Fruit fly (Drosophila melanogaster): ENCODE data around the gene CG6310.

Gene CG6310

dm6 chr3L:11084557-11085231 is 15.0 kb upstream of the CG6310 start (continued):
- peak; percentile 95 for TF ChIP-seq Chrac-16 (GFP tag; optimal IDR thresholded peaks at IDR 0.05)
- peak; percentile 84 for TF ChIP-seq CG6854 (GFP tag; optimal IDR thresholded peaks at IDR 0.05)
- TF ChIP-seq lab (GFP tag; optimal IDR thresholded peaks at IDR 0.05) = peak; percentile 94
- TF ChIP-seq CG10543 (GFP tag; optimal IDR thresholded peaks at IDR 0.05) = peak; percentile 66
- peak; percentile 95 for TF ChIP-seq CG17568 (GFP tag; optimal IDR thresholded peaks at IDR 0.05)
- TF ChIP-seq CG13287 (GFP tag; IDR thresholded peaks at IDR 0.05; ENCODE audit: partially characterized antibody) = no peak
- TF ChIP-seq kni (GFP tag; optimal IDR thresholded peaks at IDR 0.05) = peak; percentile 41
- peak; percentile 40 for TF ChIP-seq Hey (tag; optimal IDR thresholded peaks at IDR 0.05)
- TF ChIP-seq CG3065 (GFP tag; optimal IDR thresholded peaks at IDR 0.05) = peak; percentile 91
- TF ChIP-seq vvl (GFP tag; IDR thresholded peaks at IDR 0.05) = peak; percentile 99
- peak; percentile 95 for TF ChIP-seq B-H1 (GFP tag; IDR thresholded peaks at IDR 0.05)
- TF ChIP-seq CG33557 (GFP tag; optimal IDR thresholded peaks at IDR 0.05) = peak; percentile 97
- peak; percentile 97 for TF ChIP-seq CG14710 (tag; optimal IDR thresholded peaks at IDR 0.05)
- TF ChIP-seq CG34224 (GFP tag; IDR thresholded peaks at IDR 0.05; ENCODE audit: partially characterized antibody) = no peak
- TF ChIP-seq CG13296 (GFP tag; optimal IDR thresholded peaks at IDR 0.05) = peak; percentile 94
- TF ChIP-seq gt (GFP tag; IDR thresholded peaks at IDR 0.05) = peak; percentile 83
- TF ChIP-seq amos (GFP tag; IDR thresholded peaks at IDR 0.05; ENCODE audit: partially characterized antibody) = no peak
- no peak for TF ChIP-seq CG16813 (GFP tag; IDR thresholded peaks at IDR 0.05; ENCODE audit: partially characterized antibody)
- TF ChIP-seq E2f1 (GFP tag; IDR thresholded peaks at IDR 0.05) = peak; percentile 93
- TF ChIP-seq CG10274 (GFP tag; optimal IDR thresholded peaks at IDR 0.05) = peak; percentile 73
- TF ChIP-seq wek (GFP tag; optimal IDR thresholded peaks at IDR 0.05) = peak; percentile 78
- peak; percentile 97 for TF ChIP-seq H2.0 (GFP tag; IDR thresholded peaks at IDR 0.05)
- peak; percentile 97 for TF ChIP-seq CG32767 (GFP tag; IDR thresholded peaks at IDR 0.05)
- TF ChIP-seq cas (GFP tag; IDR thresholded peaks at IDR 0.05) = peak; percentile 78
- peak; percentile 96 for TF ChIP-seq Six4 (GFP tag; optimal IDR thresholded peaks at IDR 0.05)
- peak; percentile 95 for TF ChIP-seq sisA (GFP tag; IDR thresholded peaks at IDR 0.05)
- peak; percentile 92 for TF ChIP-seq Antp (GFP tag; optimal IDR thresholded peaks at IDR 0.05)
- peak; percentile 92 for TF ChIP-seq CG16815 (GFP tag; optimal IDR thresholded peaks at IDR 0.05)
- peak; percentile 97 for TF ChIP-seq CG11504 (tag; optimal IDR thresholded peaks at IDR 0.05)
- TF ChIP-seq CG12071 (GFP tag; optimal IDR thresholded peaks at IDR 0.05) = peak; percentile 94
- peak; percentile 97 for TF ChIP-seq CHES-1-like (GFP tag; optimal IDR thresholded peaks at IDR 0.05)
- TF ChIP-seq CG11093 (GFP tag; IDR thresholded peaks at IDR 0.05) = peak; percentile 94
- peak; percentile 94 for TF ChIP-seq Hr3 (GFP tag; optimal IDR thresholded peaks at IDR 0.05)
- peak; percentile 98 for TF ChIP-seq CG9727 (GFP tag; optimal IDR thresholded peaks at IDR 0.05)
- peak; percentile 97 for TF ChIP-seq NC2β (GFP tag; optimal IDR thresholded peaks at IDR 0.05)
- peak; percentile 78 for TF ChIP-seq CG9215 (GFP tag; IDR thresholded peaks at IDR 0.05)
- peak; percentile 94 for TF ChIP-seq dm (GFP tag; optimal IDR thresholded peaks at IDR 0.05)
- TF ChIP-seq CG1602 (GFP tag; optimal IDR thresholded peaks at IDR 0.05) = peak; percentile 97
- peak; percentile 85 for TF ChIP-seq CG3163 (GFP tag; optimal IDR thresholded peaks at IDR 0.05)
- TF ChIP-seq CG34376 (GFP tag; optimal IDR thresholded peaks at IDR 0.05) = peak; percentile 78
- TF ChIP-seq corto (GFP tag; optimal IDR thresholded peaks at IDR 0.05) = peak; percentile 66
- peak; percentile 96 for TF ChIP-seq CG7556 (GFP tag; optimal IDR thresholded peaks at IDR 0.05)
- TF ChIP-seq CG1832 (GFP tag; optimal IDR thresholded peaks at IDR 0.05) = no peak
- peak; percentile 92 for TF ChIP-seq Vsx1 (GFP tag; optimal IDR thresholded peaks at IDR 0.05)
- peak; percentile 92 for TF ChIP-seq shn (GFP tag; optimal IDR thresholded peaks at IDR 0.05)
- TF ChIP-seq nerfin-1 (tag; optimal IDR thresholded peaks at IDR 0.05) = peak; percentile 93
- TF ChIP-seq HLH4C (GFP tag; IDR thresholded peaks at IDR 0.05; ENCODE audit: partially characterized antibody) = no peak
- peak; percentile 22 for TF ChIP-seq exex (tag; optimal IDR thresholded peaks at IDR 0.05)
- peak; percentile 91 for TF ChIP-seq CG1647 (GFP tag; optimal IDR thresholded peaks at IDR 0.05)
